Fruit fly (Drosophila melanogaster): Measurements from ENCODE around the gene CG10068.

The CG10068 gene

dm6 chr3R:7089522-7090336 lies 38.1 kb downstream of the CG10068 start:
- TF ChIP-seq Lpt (GFP tag; optimal IDR thresholded peaks at IDR 0.05) (peak; percentile 67), salr (GFP tag; optimal IDR thresholded peaks at IDR 0.05) (no peak), dsx (GFP tag; optimal IDR thresholded peaks at IDR 0.05; ENCODE audit: poor library complexity, severe bottlenecking) (peak; percentile 32), Eip78C (GFP tag) (peak; percentile 42), CG6808 (GFP tag; optimal IDR thresholded peaks at IDR 0.05) (peak; percentile 35), ss (GFP tag; optimal IDR thresholded peaks at IDR 0.05) (peak in 1 of 2 experiments; percentile 13), svp (GFP tag) (peak; percentile 11), CG3919 (GFP tag; optimal IDR thresholded peaks at IDR 0.05) (no peak), CG6854 (GFP tag; optimal IDR thresholded peaks at IDR 0.05) (peak; percentile 2), achi (GFP tag; optimal IDR thresholded peaks at IDR 0.05) (peak; percentile 2), Met (GFP tag; optimal IDR thresholded peaks at IDR 0.05) (peak; percentile 12), CG16779 (tag; optimal IDR thresholded peaks at IDR 0.05) (no peak), fkh (GFP tag; optimal IDR thresholded peaks at IDR 0.05) (peak; percentile 42)

dm6 chr3R:7088837-7089361 lies 38.9 kb downstream of the CG10068 start:
- TF ChIP-seq Eip78C (GFP tag) (peak; percentile 58), Lpt (GFP tag; optimal IDR thresholded peaks at IDR 0.05) (peak; percentile 21), dsx (GFP tag; optimal IDR thresholded peaks at IDR 0.05; ENCODE audit: poor library complexity, severe bottlenecking) (no peak), ss (GFP tag; optimal IDR thresholded peaks at IDR 0.05) (peak; percentile 3 to 87), Hr38 (GFP tag; optimal IDR thresholded peaks at IDR 0.05) (no peak), CG10631 (GFP tag; optimal IDR thresholded peaks at IDR 0.05) (no peak), eg (GFP tag; IDR thresholded peaks at IDR 0.05) (peak; percentile 47; the same call in 2 of the 3 replicates), CG8119 (GFP tag; IDR thresholded peaks at IDR 0.05) (0 out of 3 replicates have a peak, but pooled peaks have one; percentile 12), svp (GFP tag) (peak; percentile 57), CG3919 (GFP tag; optimal IDR thresholded peaks at IDR 0.05) (no peak), CG15336 (GFP tag; IDR thresholded peaks at IDR 0.05) (peak; percentile 5; the same call in 1 of the 2 replicates)

- TF ChIP-seq Eip78C (GFP tag) (no peak), svp (GFP tag) (peak; percentile 79)
Measured at dm6 chr3R:7087904-7088303, 39.9 kb downstream of the CG10068 start.

- TF ChIP-seq Lpt (GFP tag; optimal IDR thresholded peaks at IDR 0.05) (no peak), dac (GFP tag; optimal IDR thresholded peaks at IDR 0.05) (no peak), CG15336 (GFP tag; IDR thresholded peaks at IDR 0.05) (no peak), topi (GFP tag; optimal IDR thresholded peaks at IDR 0.05) (no peak), CG11294 (GFP tag; IDR thresholded peaks at IDR 0.05) (no peak), Smox (GFP tag; optimal IDR thresholded peaks at IDR 0.05) (no peak)
Measured at dm6 chr3R:7087201-7087505, 40.7 kb downstream of the CG10068 start.

- TF ChIP-seq lz (GFP tag; optimal IDR thresholded peaks at IDR 0.05) (peak; percentile 31), CG8319 (GFP tag; optimal IDR thresholded peaks at IDR 0.05) (peak; percentile 19), CG15336 (GFP tag; IDR thresholded peaks at IDR 0.05) (peak; percentile 31; the same call in 1 of the 2 replicates), fkh (GFP tag; optimal IDR thresholded peaks at IDR 0.05) (no peak), Hr39 (GFP tag; optimal IDR thresholded peaks at IDR 0.05) (peak; percentile 12), Hr38 (GFP tag; optimal IDR thresholded peaks at IDR 0.05) (no peak), CG10631 (GFP tag; optimal IDR thresholded peaks at IDR 0.05) (no peak), Sox14 (GFP tag; optimal IDR thresholded peaks at IDR 0.05) (peak; percentile 21), pdm3 (GFP tag; optimal IDR thresholded peaks at IDR 0.05) (peak; percentile 46), Hr4 (GFP tag; optimal IDR thresholded peaks at IDR 0.05) (no peak), CG6808 (GFP tag; optimal IDR thresholded peaks at IDR 0.05) (peak; percentile 59), Sox15 (GFP tag; optimal IDR thresholded peaks at IDR 0.05) (no peak), CG6792 (GFP tag; optimal IDR thresholded peaks at IDR 0.05) (peak; percentile 15), Smox (GFP tag; optimal IDR thresholded peaks at IDR 0.05) (peak; percentile 14), fd85E (GFP tag; optimal IDR thresholded peaks at IDR 0.05) (peak; percentile 5), CG6854 (GFP tag; optimal IDR thresholded peaks at IDR 0.05) (peak; percentile 75), spab (GFP tag; optimal IDR thresholded peaks at IDR 0.05) (peak; percentile 38), CG9139 (GFP tag; optimal IDR thresholded peaks at IDR 0.05) (peak; percentile 56), vri (GFP tag; optimal IDR thresholded peaks at IDR 0.05) (peak; percentile 87), Eip75B (GFP tag; optimal IDR thresholded peaks at IDR 0.05) (peak; percentile 71), CG1621 (tag; optimal IDR thresholded peaks at IDR 0.05) (peak; percentile 54), CG31627 (GFP tag; optimal IDR thresholded peaks at IDR 0.05) (peak; percentile 33), Eip93F (GFP tag; optimal IDR thresholded peaks at IDR 0.05) (no peak), CG3032 (tag; optimal IDR thresholded peaks at IDR 0.05) (no peak)
Measured at dm6 chr3R:7086377-7087200, 41.2 kb downstream of the CG10068 start, which contains the start of gene alphaTub84B. alphaTub84B (plus strand) TSS chr3R:7086599.
